Worm (Caenorhabditis elegans) whole organism, L4 larva: ENCODE results near the gene Y65A5A.1.
"Not testable (repeated sequence)": the region's sequence is repeated elsewhere in the genome, so short reads cannot be mapped to it uniquely, and the experiment has no call there.

Source experiments
- F26F4.8 ChIP-seq: fragments of 200-800 bp; sonication (Bioruptor generic); conservative IDR thresholded peaks from 2 replicates; pipeline ENCODE4 v1.3.6; 2022; ENCODE audit warnings: missing genetic modification characterization, missing compliant biosample characterization
- F44E2.7 ChIP-seq: fragments of 200-800 bp; sonication (Bioruptor generic); IDR thresholded peaks from 2 replicates; pipeline ENCODE4 v2.1.2; 2022; ENCODE audit warnings: missing genetic modification characterization, missing compliant biosample characterization
- R02D3.7 ChIP-seq: fragments of 150-350 bp; sonication (generic microtip); optimal IDR thresholded peaks from 3 replicates; lab custom pipeline; 2014; ENCODE audit warnings: missing biosample characterization, missing genetic modification characterization
- Y48G9A.11 ChIP-seq: fragments of 200-800 bp; sonication (Bioruptor generic); IDR thresholded peaks from 2 replicates; pipeline ENCODE4 v1.3.6; 2022; ENCODE audit warnings: missing genetic modification reagents, missing genetic modification characterization, missing compliant biosample characterization
- arid-1 ChIP-seq: fragments of 200-800 bp; sonication (Bioruptor generic); conservative IDR thresholded peaks from 2 replicates; pipeline ENCODE4 v1.3.6; 2022; ENCODE audit warnings: missing genetic modification reagents, missing genetic modification characterization, missing compliant biosample characterization
- ceh-32 ChIP-seq: sonication (generic microtip); optimal IDR thresholded peaks from 2 replicates; lab custom pipeline; 2016; ENCODE audit warnings: mild to moderate bottlenecking, missing genetic modification characterization, missing compliant biosample characterization; ENCODE audit not compliant: poor library complexity
- ceh-44 ChIP-seq: fragments of 200-800 bp; sonication (Bioruptor generic); IDR thresholded peaks from 2 replicates; pipeline ENCODE4 v1.3.6; 2022; ENCODE audit warnings: missing genetic modification reagents, missing genetic modification characterization, missing compliant biosample characterization
- ctbp-1 ChIP-seq: fragments of 200-800 bp; sonication (Bioruptor generic); IDR thresholded peaks from 2 replicates; pipeline ENCODE4 v1.3.6; 2022; ENCODE audit warnings: missing genetic modification reagents, missing genetic modification characterization, missing compliant biosample characterization
- dmd-9 ChIP-seq: fragments of 200-800 bp; sonication (Bioruptor generic); IDR thresholded peaks from 2 replicates; pipeline ENCODE4 v1.3.6; 2022; ENCODE audit warnings: missing genetic modification reagents, missing genetic modification characterization, missing compliant biosample characterization
- egl-27 ChIP-seq: sonication (generic microtip); optimal IDR thresholded peaks from 3 replicates; lab custom pipeline; 2017; ENCODE audit warnings: missing biosample characterization, missing genetic modification reagents, missing genetic modification characterization
- hlh-30 ChIP-seq: sonication (generic microtip); optimal IDR thresholded peaks from 2 replicates; lab custom pipeline; 2017; ENCODE audit warnings: antibody characterized with exemption, mild to moderate bottlenecking, missing genetic modification characterization, missing compliant biosample characterization; ENCODE audit not compliant: insufficient read depth
- lim-7 ChIP-seq: fragments of 200-800 bp; sonication (Bioruptor generic); IDR thresholded peaks from 2 replicates; pipeline ENCODE4 v1.3.6; 2022; ENCODE audit warnings: missing genetic modification characterization, missing compliant biosample characterization
- lin-1 ChIP-seq: fragments of 200-800 bp; sonication (Bioruptor generic); IDR thresholded peaks from 2 replicates; pipeline ENCODE4 v1.3.6; 2022; ENCODE audit warnings: missing genetic modification reagents, missing genetic modification characterization, missing compliant biosample characterization
- lin-29 ChIP-seq: fragments of 200-800 bp; sonication (Bioruptor generic); IDR thresholded peaks from 2 replicates; pipeline ENCODE4 v1.3.6; 2022; ENCODE audit warnings: missing genetic modification reagents, missing genetic modification characterization, missing compliant biosample characterization
- lin-38 ChIP-seq: fragments of 200-800 bp; sonication (Bioruptor generic); IDR thresholded peaks from 2 replicates; pipeline ENCODE4 v1.3.6; 2022; ENCODE audit warnings: missing genetic modification reagents, missing genetic modification characterization, missing compliant biosample characterization
- lir-3 ChIP-seq: sonication (generic microtip); optimal IDR thresholded peaks from 2 replicates; lab custom pipeline; 2016; ENCODE audit warnings: mild to moderate bottlenecking, missing genetic modification characterization, missing compliant biosample characterization
- mes-2 ChIP-seq: sonication (generic microtip); optimal IDR thresholded peaks from 2 replicates; lab custom pipeline; 2016; ENCODE audit warnings: missing genotype, mild to moderate bottlenecking, missing genetic modification characterization, missing compliant biosample characterization; ENCODE audit not compliant: poor library complexity, severe bottlenecking
- mxl-3 ChIP-seq: fragments of 200-800 bp; sonication (Bioruptor generic); optimal IDR thresholded peaks from 2 replicates; lab custom pipeline; 2018; ENCODE audit warnings: mild to moderate bottlenecking, missing genetic modification characterization, missing compliant biosample characterization
- nhr-11 ChIP-seq: fragments of 150-350 bp; optimal IDR thresholded peaks from 2 replicates; lab custom pipeline; 2014; ENCODE audit warnings: missing biosample characterization, missing genetic modification characterization
- nhr-237 ChIP-seq: sonication (generic microtip); optimal IDR thresholded peaks from 2 replicates; lab custom pipeline; 2017; ENCODE audit warnings: missing biosample characterization, missing genetic modification characterization
- nhr-28 ChIP-seq: fragments of 150-350 bp; optimal IDR thresholded peaks from 2 replicates; lab custom pipeline; 2014; ENCODE audit warnings: missing biosample characterization, missing genetic modification characterization
- pha-4 ChIP-seq, 2 experiments: fragments of 150-350 bp in 1 of 2; fragments of 200-800 bp in 1 of 2; sonication (Bioruptor generic) in 1 of 2; IDR thresholded peaks in 1 of 2; optimal IDR thresholded peaks in 1 of 2; 2 replicates each; pipeline versions ENCODE4 v1.3.6 to Lab custom; 2014 to 2022; ENCODE audit warnings: missing genetic modification characterization in 2 of 2, missing genetic modification reagents in 2 of 2, missing biosample characterization in 1 of 2, missing compliant biosample characterization in 1 of 2
- set-16 ChIP-seq: fragments of 200-800 bp; sonication (Bioruptor generic); IDR thresholded peaks from 2 replicates; pipeline ENCODE4 v1.3.6; 2022; ENCODE audit warnings: missing genetic modification reagents, missing genetic modification characterization, missing compliant biosample characterization
- snpc-1.2 ChIP-seq: fragments of 200-800 bp; sonication (Bioruptor generic); IDR thresholded peaks from 2 replicates; pipeline ENCODE4 v1.3.6; 2022; ENCODE audit warnings: missing genetic modification reagents, missing genetic modification characterization, missing compliant biosample characterization
- spr-1 ChIP-seq: sonication (generic microtip); optimal IDR thresholded peaks from 2 replicates; lab custom pipeline; 2016; ENCODE audit warnings: mild to moderate bottlenecking, missing genetic modification characterization, missing compliant biosample characterization
- tag-97 ChIP-seq: fragments of 200-800 bp; sonication (Bioruptor generic); IDR thresholded peaks from 2 replicates; pipeline ENCODE4 v1.3.6; 2022; ENCODE audit warnings: missing genetic modification characterization, missing compliant biosample characterization
- zag-1 ChIP-seq: fragments of 150-350 bp; optimal IDR thresholded peaks from 2 replicates; lab custom pipeline; 2014; ENCODE audit warnings: missing biosample characterization, missing genetic modification characterization
- zip-11 ChIP-seq: fragments of 200-800 bp; sonication (Bioruptor generic); IDR thresholded peaks from 2 replicates; pipeline ENCODE4 v1.3.6; 2022; ENCODE audit warnings: missing genetic modification characterization, missing compliant biosample characterization

Gene Y65A5A.1

DNA sequence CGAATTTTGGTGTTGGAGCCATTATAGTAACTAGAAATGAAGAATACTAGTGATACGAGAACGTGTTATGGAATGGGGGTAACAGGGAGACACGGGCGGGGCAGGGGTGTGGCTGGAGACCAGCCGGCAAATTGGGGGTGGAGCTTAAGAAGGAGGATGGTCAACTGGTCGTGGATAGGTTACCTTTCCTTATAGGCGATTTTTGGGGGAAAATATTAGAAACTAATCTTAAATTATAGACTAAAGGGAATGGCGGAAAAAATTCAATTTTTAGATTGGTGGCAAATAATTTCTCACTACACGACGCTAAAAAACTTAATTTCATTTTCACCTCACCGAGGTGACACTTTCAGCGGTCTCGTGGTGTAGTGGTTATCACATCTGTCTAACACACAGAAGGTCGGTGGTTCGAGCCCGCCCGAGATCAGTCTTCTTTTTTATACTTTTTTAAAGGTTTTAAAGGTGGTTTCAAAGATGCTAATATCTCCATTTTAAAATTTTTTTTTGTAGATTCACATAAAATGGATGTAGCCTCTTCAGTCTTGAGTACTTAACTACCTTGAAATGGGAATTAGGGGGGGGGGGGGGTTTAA is at the start of gene Y65A5A.1 (continued):
- TF ChIP-seq nhr-28 (tag; lab: Kevin White, UChicago) (no peak), ctbp-1 (GFP tag; lab: Robert Waterston, UW) (peak; percentile 71), Y48G9A.11 (GFP tag; lab: Robert Waterston, UW) (peak; percentile 28; the same call in 1 of the 2 replicates)

- TF ChIP-seq snpc-1.2 (peak; percentile 56; the same call in 1 of the 2 replicates), lin-1 (GFP tag; lab: Robert Waterston, UW) (no peak), nhr-237 (tag; lab: Kevin White, UChicago) (no peak), F44E2.7 (GFP tag; lab: Robert Waterston, UW) (no peak)
Measured at ce11 chrIV:16446664-16447063, 47.0 kb upstream of the Y65A5A.1 start.

ce11 chrIV:16442963-16443362 is 43.3 kb upstream of the Y65A5A.1 start, which contains the start of gene dlc-4:
TSS of gene dlc-4 (plus strand) at chrIV:16443263.
- TF ChIP-seq set-16 (GFP tag; lab: Robert Waterston, UW) (no peak), arid-1 (no peak), lir-3 (tag; lab: Kevin White, UChicago) (no peak), F26F4.8 (GFP tag; lab: Robert Waterston, UW) (no peak), ceh-32 (tag; lab: Kevin White, UChicago) (no peak), lin-38 (GFP tag; lab: Robert Waterston, UW) (no peak), egl-27 (tag; lab: Kevin White, UChicago) (no peak), zip-11 (GFP tag; lab: Robert Waterston, UW) (no peak), mes-2 (tag; lab: Kevin White, UChicago) (no peak), ceh-44 (GFP tag; lab: Robert Waterston, UW) (no peak), F44E2.7 (GFP tag; lab: Robert Waterston, UW) (no peak), hlh-30 (tag; lab: Kevin White, UChicago) (no peak)
- TF ChIP-seq, all 104 proteins: peak for 0

DNA sequence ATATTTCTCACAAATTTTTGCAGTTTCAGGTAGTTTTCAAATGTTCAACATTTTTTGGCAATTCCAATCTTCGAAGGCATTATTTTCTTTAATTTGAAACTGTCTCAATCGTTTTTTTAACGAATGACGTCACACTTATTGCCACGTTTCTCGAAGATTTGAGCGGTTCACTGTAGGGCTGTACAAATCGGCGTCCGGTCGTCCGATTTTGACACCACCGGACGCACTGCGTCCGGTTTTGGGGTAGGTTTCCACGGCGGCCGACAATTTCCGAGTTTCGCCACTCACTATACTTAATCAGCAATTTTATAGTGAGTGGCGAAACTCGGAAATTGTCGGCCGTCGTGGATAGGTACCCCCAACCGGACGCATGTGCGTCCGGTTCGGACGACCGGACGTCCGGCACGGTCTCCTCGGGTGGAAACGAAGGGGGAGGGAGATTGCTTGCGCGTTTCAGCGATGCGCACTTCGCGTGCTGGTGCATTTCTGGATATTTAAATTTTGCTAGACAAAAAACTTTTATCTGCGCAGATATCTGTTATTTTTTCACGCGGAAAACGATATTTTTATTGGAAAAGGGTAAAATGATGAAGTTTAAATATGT is 40.9 kb upstream of the Y65A5A.1 start:
- TF ChIP-seq lin-38 (GFP tag; lab: Robert Waterston, UW), result 0 out of 2 replicates have a peak, but pooled peaks have one; percentile 35
- TF ChIP-seq snpc-1.2, result peak; percentile 95

ce11 chrIV:16431929-16432328 is 32.3 kb upstream of the Y65A5A.1 start, which contains the start of gene dlc-3:
TSS of gene dlc-3 (plus strand) at chrIV:16432229.
- no peak for TF ChIP-seq R02D3.7
- TF ChIP-seq dmd-9 (GFP tag; lab: Robert Waterston, UW), result no peak
- TF ChIP-seq zag-1 (tag; lab: Kevin White, UChicago), result no peak
- no peak for TF ChIP-seq hlh-30 (tag; lab: Kevin White, UChicago)
- TF ChIP-seq lin-29 (GFP tag; lab: Robert Waterston, UW), result no peak
- TF ChIP-seq mxl-3 (GFP tag; lab: Kevin White, UChicago), result no peak
- TF ChIP-seq tag-97 (GFP tag; lab: Robert Waterston, UW), result no peak
- TF ChIP-seq lim-7 (GFP tag; lab: Robert Waterston, UW), result no peak
- no peak for TF ChIP-seq pha-4 (GFP tag; IDR thresholded peaks at IDR 0.05; lab: Robert Waterston, UW)
- no peak for TF ChIP-seq pha-4 (tag; optimal IDR thresholded peaks at IDR 0.05; lab: Kevin White, UChicago)

ce11 chrIV:16424337-16424736 is 24.7 kb upstream of the Y65A5A.1 start, which contains the start of gene Y10G11A.1:
TSS of gene Y10G11A.1 (plus strand) at chrIV:16424637.
- TF ChIP-seq lin-1 (GFP tag; lab: Robert Waterston, UW); nhr-11; spr-1 (tag; lab: Kevin White, UChicago): not testable (repeated sequence)
